Worm (Caenorhabditis elegans) whole organism, midembryonic: ENCODE measurements around the gene F10C1.9.

Experiments
- flt-1 ChIP-seq: fragments of 200-800 bp; sonication (Bioruptor generic); IDR thresholded peaks from 2 replicates; pipeline ENCODE4 v1.3.6; 2022; ENCODE audit warnings: missing genetic modification characterization, missing compliant biosample characterization
- ztf-23 ChIP-seq: fragments of 200-800 bp; sonication (Bioruptor generic); IDR thresholded peaks from 2 replicates; pipeline ENCODE4 v1.3.6; 2022; ENCODE audit warnings: missing genetic modification reagents, missing genetic modification characterization, missing compliant biosample characterization
- ztf-29 ChIP-seq: fragments of 200-800 bp; sonication (Bioruptor generic); IDR thresholded peaks from 2 replicates; pipeline ENCODE4 v1.3.6; 2022; ENCODE audit warnings: missing genetic modification reagents, missing genetic modification characterization, missing compliant biosample characterization

ce11 chrII:5788815-5789214, 43.7 kb upstream of the F10C1.9 start, which contains the start of gene K05F1.13:
- TF ChIP-seq ztf-23 (GFP tag; lab: Robert Waterston, UW) = no peak
- TF ChIP-seq flt-1 = no peak
- TF ChIP-seq ztf-29 = no peak
